Fruit fly (Drosophila melanogaster): ENCODE data around the gene IFT57.
A peak's percentile ranks its signal among the peaks of the same experiment; 100 is the strongest.

IFT57 gene

dm6 chr2L:3552773-3553172 is 22.2 kb downstream of the IFT57 start (continued):
- TF ChIP-seq CG17802 (tag; optimal IDR thresholded peaks at IDR 0.05), result no peak
- TF ChIP-seq Sox102F (GFP tag; optimal IDR thresholded peaks at IDR 0.05), result no peak
- no peak for TF ChIP-seq Bteb2 (GFP tag; optimal IDR thresholded peaks at IDR 0.05)
- TF ChIP-seq Jarid2 (GFP tag; optimal IDR thresholded peaks at IDR 0.05), result no peak
- no peak for TF ChIP-seq vnd (GFP tag; IDR thresholded peaks at IDR 0.05; ENCODE audit: partially characterized antibody)
- no peak for TF ChIP-seq Camta (GFP tag; optimal IDR thresholded peaks at IDR 0.05)
- TF ChIP-seq sens-2 (GFP tag; IDR thresholded peaks at IDR 0.05), result no peak
- peak; percentile 38 for TF ChIP-seq CG7271 (tag; optimal IDR thresholded peaks at IDR 0.05)
- TF ChIP-seq CG1603 (tag; optimal IDR thresholded peaks at IDR 0.05), result peak; percentile 38
- no peak for TF ChIP-seq Mad (GFP tag; optimal IDR thresholded peaks at IDR 0.05)
- TF ChIP-seq Xrp1 (GFP tag; IDR thresholded peaks at IDR 0.05), result peak; percentile 22; the same call in 1 of the 2 replicates
- TF ChIP-seq CG16779 (GFP tag; IDR thresholded peaks at IDR 0.05), result no peak
- TF ChIP-seq Gug (GFP tag; IDR thresholded peaks at IDR 0.05), result no peak
- TF ChIP-seq nom (GFP tag; optimal IDR thresholded peaks at IDR 0.05), result peak; percentile 44
- peak; percentile 76 for TF ChIP-seq sens (GFP tag)
- no peak for TF ChIP-seq CG13894 (tag; optimal IDR thresholded peaks at IDR 0.05)
- no peak for TF ChIP-seq CG8924 (tag; optimal IDR thresholded peaks at IDR 0.05)
- TF ChIP-seq CG10147 (GFP tag; optimal IDR thresholded peaks at IDR 0.05), result no peak
- TF ChIP-seq CG13123 (GFP tag; optimal IDR thresholded peaks at IDR 0.05), result no peak
- TF ChIP-seq Dref (GFP tag; IDR thresholded peaks at IDR 0.05), result no peak
- no peak for TF ChIP-seq CG10654 (GFP tag; optimal IDR thresholded peaks at IDR 0.05)
- TF ChIP-seq CG17568 (GFP tag; optimal IDR thresholded peaks at IDR 0.05), result no peak
- TF ChIP-seq oc (tag; optimal IDR thresholded peaks at IDR 0.05), result no peak
- TF ChIP-seq wdn (GFP tag; IDR thresholded peaks at IDR 0.05), result no peak
- peak; percentile 23 for TF ChIP-seq dmrt11E (tag; optimal IDR thresholded peaks at IDR 0.05)
- no peak for TF ChIP-seq Trl (optimal IDR thresholded peaks at IDR 0.05)
- no peak for TF ChIP-seq Trl (GFP tag; optimal IDR thresholded peaks at IDR 0.05)
- peak; percentile 37; the same call in 1 of the 2 replicates for TF ChIP-seq dan (GFP tag; IDR thresholded peaks at IDR 0.05)
- TF ChIP-seq CG11085 (GFP tag; IDR thresholded peaks at IDR 0.05), result no peak
- no peak for TF ChIP-seq CG10209 (GFP tag; optimal IDR thresholded peaks at IDR 0.05)
- no peak for TF ChIP-seq CG14667 (GFP tag; IDR thresholded peaks at IDR 0.05)
- peak; percentile 15 for TF ChIP-seq CG16815 (GFP tag; optimal IDR thresholded peaks at IDR 0.05)
- no peak for TF ChIP-seq cato (GFP tag; optimal IDR thresholded peaks at IDR 0.05; ENCODE audit: borderline replicate concordance)
- TF ChIP-seq tup (GFP tag; optimal IDR thresholded peaks at IDR 0.05), result no peak
- no peak for TF ChIP-seq Sry-δ (GFP tag; optimal IDR thresholded peaks at IDR 0.05)
- no peak for TF ChIP-seq peb (GFP tag; IDR thresholded peaks at IDR 0.05)
- no peak for TF ChIP-seq CG18262 (tag; optimal IDR thresholded peaks at IDR 0.05)
- no peak for TF ChIP-seq CG42726 (GFP tag; IDR thresholded peaks at IDR 0.05; ENCODE audit: partially characterized antibody)
- 0 out of 3 replicates have a peak, but pooled peaks have one; percentile 43 for TF ChIP-seq zfh1 (GFP tag; IDR thresholded peaks at IDR 0.05)
- TF ChIP-seq CG15696 (tag; optimal IDR thresholded peaks at IDR 0.05), result peak; percentile 30
- no peak for TF ChIP-seq btn (GFP tag; optimal IDR thresholded peaks at IDR 0.05)
- no peak for TF ChIP-seq CG12744 (GFP tag; optimal IDR thresholded peaks at IDR 0.05)
- no peak for TF ChIP-seq prd (optimal IDR thresholded peaks at IDR 0.05)
- peak; percentile 72; the same call in 2 of the 3 replicates for TF ChIP-seq prd (GFP tag; IDR thresholded peaks at IDR 0.05)
- no peak for TF ChIP-seq amos (GFP tag; IDR thresholded peaks at IDR 0.05; ENCODE audit: partially characterized antibody)
- TF ChIP-seq cg (GFP tag; optimal IDR thresholded peaks at IDR 0.05), result no peak
- TF ChIP-seq MTF-1 (GFP tag; optimal IDR thresholded peaks at IDR 0.05; ENCODE audit: borderline replicate concordance), result no peak
- TF ChIP-seq her (GFP tag; optimal IDR thresholded peaks at IDR 0.05), result no peak
- TF ChIP-seq Bgb (GFP tag; IDR thresholded peaks at IDR 0.05; ENCODE audit: partially characterized antibody), result no peak
- no peak for TF ChIP-seq CG30403 (GFP tag; optimal IDR thresholded peaks at IDR 0.05)
- no peak for TF ChIP-seq pb (GFP tag; optimal IDR thresholded peaks at IDR 0.05)
- peak; percentile 35 for TF ChIP-seq CG10979 (tag; optimal IDR thresholded peaks at IDR 0.05)
